Fruit fly (Drosophila melanogaster) whole organism, wandering third instar larva: ENCODE results near the gene dnt.
A peak's percentile ranks its signal among the peaks of the same experiment; 100 is the strongest.

Experiments used
- br ChIP-seq: fragments of 200-800 bp; sonication (Bioruptor generic); optimal IDR thresholded peaks from 2 replicates; lab custom pipeline; 2016; ENCODE audit warnings: missing biosample characterization, missing genetic modification characterization
- foxo ChIP-seq, 2 experiments: fragments of 200-800 bp; sonication (Bioruptor generic); optimal IDR thresholded peaks; 2 replicates in 1 of 2; 3 replicates in 1 of 2; lab custom pipeline; 2016 to 2017; ENCODE audit warnings: missing biosample characterization in 2 of 2, missing genetic modification characterization in 2 of 2
- h ChIP-seq: fragments of 200-800 bp; sonication (Bioruptor generic); optimal IDR thresholded peaks from 3 replicates; lab custom pipeline; 2016; ENCODE audit warnings: missing biosample characterization, mild to moderate bottlenecking, missing genetic modification characterization

- TF ChIP-seq foxo (GFP tag; optimal IDR thresholded peaks at IDR 0.05; lab: Kevin White, UChicago) (peak in 1 of 2 experiments; percentile 39), h (peak; percentile 48), br (GFP tag; lab: Kevin White, UChicago) (peak; percentile 34)
Measured at dm6 chr2L:19325420-19325819, 37.6 kb downstream of the dnt start.
